Fruit fly (Drosophila melanogaster): ENCODE data around the gene Tsc1.

The Tsc1 gene

dm6 chr3R:24144542-24144941, 14.4 kb downstream of the Tsc1 start:
- TF ChIP-seq noc (tag; optimal IDR thresholded peaks at IDR 0.05), result no peak

dm6 chr3R:24148838-24149237, 18.7 kb downstream of the Tsc1 start, which contains the start of gene Slimp:
TSS of gene Slimp (minus strand) at chr3R:24148967.
- peak; percentile 21 for TF ChIP-seq noc (tag; optimal IDR thresholded peaks at IDR 0.05)

- no peak for TF ChIP-seq noc (tag; optimal IDR thresholded peaks at IDR 0.05)
Measured at dm6 chr3R:24150103-24150502, 20.0 kb downstream of the Tsc1 start, which contains the start of gene p38c. TSS of gene p38c (minus strand) at chr3R:24150203.

- TF ChIP-seq noc (tag; optimal IDR thresholded peaks at IDR 0.05), result peak; percentile 99
Measured at dm6 chr3R:24151924-24152809, 22.1 kb downstream of the Tsc1 start, which contains the start of the genes p38a and CG6178. TSS of gene p38a (minus strand) at chr3R:24152321. TSS of gene CG6178 (plus strand) at chr3R:24152347.

- TF ChIP-seq noc (tag; optimal IDR thresholded peaks at IDR 0.05), result peak; percentile 79
Measured at dm6 chr3R:24161173-24161811, 31.2 kb downstream of the Tsc1 start, which contains the start of the genes Myo95E and TBC1d7. TSS of gene Myo95E (minus strand) at chr3R:24161498. TSS of gene TBC1d7 (plus strand) at chr3R:24161727.

dm6 chr3R:24162774-24163555, 32.9 kb downstream of the Tsc1 start, which contains the start of gene mRpS24:
TSS of gene mRpS24 (minus strand) at chr3R:24163545.
- no peak for TF ChIP-seq noc (tag; optimal IDR thresholded peaks at IDR 0.05)

dm6 chr3R:24163556-24164022, 33.5 kb downstream of the Tsc1 start, which contains the start of gene Apc2:
TSS of gene Apc2 (plus strand) at chr3R:24163966.
- peak; percentile 69 for TF ChIP-seq noc (tag; optimal IDR thresholded peaks at IDR 0.05)

dm6 chr3R:24169362-24169761, 39.3 kb downstream of the Tsc1 start, which contains the start of gene CG5510:
TSS of gene CG5510 (minus strand) at chr3R:24169562.
- TF ChIP-seq noc (tag; optimal IDR thresholded peaks at IDR 0.05), result no peak

- TF ChIP-seq noc (tag; optimal IDR thresholded peaks at IDR 0.05), result no peak
Measured at dm6 chr3R:24172379-24172778, 42.3 kb downstream of the Tsc1 start, which contains the start of gene CG13606. TSS of gene CG13606 (plus strand) at chr3R:24172628.
